Worm (Caenorhabditis elegans) whole organism, L4 larva: ENCODE results near the gene Y54F10AM.11.
"Not testable (repeated sequence)": the region's sequence is repeated elsewhere in the genome, so short reads cannot be mapped to it uniquely, and the experiment has no call there.

Experiments
- T26A8.4 ChIP-seq: fragments of 200-800 bp; sonication (Bioruptor generic); IDR thresholded peaks from 2 replicates; pipeline ENCODE4 v1.3.6; 2022; ENCODE audit warnings: missing genetic modification characterization, missing compliant biosample characterization
- ceh-82 ChIP-seq: sonication (generic microtip); optimal IDR thresholded peaks from 2 replicates; lab custom pipeline; 2017; ENCODE audit warnings: missing biosample characterization, missing genetic modification characterization
- egl-43 ChIP-seq: fragments of 200-800 bp; sonication (Bioruptor generic); IDR thresholded peaks from 2 replicates; pipeline ENCODE4 v1.3.6; 2022; ENCODE audit warnings: missing genetic modification reagents, missing genetic modification characterization, missing compliant biosample characterization
- lin-15B ChIP-seq: fragments of 150-350 bp; sonication (generic microtip); optimal IDR thresholded peaks from 3 replicates; lab custom pipeline; 2014; ENCODE audit warnings: missing biosample characterization, missing genetic modification characterization
- lin-39 ChIP-seq: fragments of 150-350 bp; optimal IDR thresholded peaks from 2 replicates; lab custom pipeline; 2014; ENCODE audit warnings: missing biosample characterization, missing genetic modification reagents, missing genetic modification characterization
- mdl-1 ChIP-seq, 2 experiments: fragments of 150-350 bp in 1 of 2; sonication (generic microtip) in 1 of 2; optimal IDR thresholded peaks; 2 replicates each; lab custom pipeline; 2014 to 2017; ENCODE audit warnings: missing biosample characterization in 2 of 2, missing genetic modification characterization in 2 of 2
- nhr-11 ChIP-seq: fragments of 150-350 bp; optimal IDR thresholded peaks from 2 replicates; lab custom pipeline; 2014; ENCODE audit warnings: missing biosample characterization, missing genetic modification characterization
- nhr-28 ChIP-seq: fragments of 150-350 bp; optimal IDR thresholded peaks from 2 replicates; lab custom pipeline; 2014; ENCODE audit warnings: missing biosample characterization, missing genetic modification characterization
- pha-4 ChIP-seq, 2 experiments: fragments of 150-350 bp in 1 of 2; fragments of 200-800 bp in 1 of 2; sonication (Bioruptor generic) in 1 of 2; IDR thresholded peaks in 1 of 2; optimal IDR thresholded peaks in 1 of 2; 2 replicates each; pipeline versions ENCODE4 v1.3.6 to Lab custom; 2014 to 2022; ENCODE audit warnings: missing genetic modification characterization in 2 of 2, missing genetic modification reagents in 2 of 2, missing biosample characterization in 1 of 2, missing compliant biosample characterization in 1 of 2
- pqm-1 ChIP-seq: sonication (generic microtip); optimal IDR thresholded peaks from 2 replicates; lab custom pipeline; 2017; ENCODE audit warnings: missing biosample characterization, missing genetic modification characterization
- zip-2 ChIP-seq: fragments of 150-350 bp; optimal IDR thresholded peaks from 2 replicates; lab custom pipeline; 2014; ENCODE audit warnings: missing biosample characterization, missing genetic modification characterization

DNA sequence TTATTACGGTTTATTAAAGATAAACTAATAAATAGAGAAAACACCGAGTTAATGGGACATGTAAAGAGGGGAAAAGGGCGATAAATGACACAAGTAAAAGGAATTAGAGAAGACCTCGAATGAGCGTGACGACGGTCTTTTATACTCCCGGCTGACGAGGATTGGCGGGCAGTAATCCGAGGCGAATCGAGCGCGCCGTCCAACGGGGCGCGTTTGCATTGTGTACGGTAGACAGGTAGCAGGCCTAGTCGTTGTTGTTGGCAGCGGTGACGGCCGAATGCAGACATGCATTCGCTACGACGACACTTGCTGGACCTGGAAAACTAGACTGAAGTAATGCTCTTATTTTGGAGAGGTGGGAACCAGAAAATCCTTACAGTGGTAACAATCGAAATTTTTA is 19.5 kb upstream of the Y54F10AM.11 start:
- TF ChIP-seq zip-2; ceh-82; pha-4 (GFP tag; IDR thresholded peaks at IDR 0.05; lab: Robert Waterston, UW); pha-4 (tag; optimal IDR thresholded peaks at IDR 0.05; lab: Kevin White, UChicago); nhr-28 (tag; lab: Kevin White, UChicago); lin-15B (tag; lab: Kevin White, UChicago); T26A8.4; egl-43 (GFP tag; lab: Robert Waterston, UW); nhr-11 (tag; lab: Kevin White, UChicago); lin-39 (tag; lab: Kevin White, UChicago); mdl-1 (tag; optimal IDR thresholded peaks at IDR 0.05; lab: Kevin White, UChicago); pqm-1 (tag; lab: Kevin White, UChicago): not testable (repeated sequence)
